Fruit fly (Drosophila melanogaster) whole organism, prepupa: ENCODE results near the gene TwdlL.

Experiments
- CG34406 ChIP-seq: fragments of 200-800 bp; sonication (Bioruptor generic); optimal IDR thresholded peaks from 3 replicates; lab custom pipeline; 2016; ENCODE audit warnings: missing biosample characterization, missing genetic modification characterization
- CG8319 ChIP-seq: fragments of 200-800 bp; sonication (Bioruptor generic); optimal IDR thresholded peaks from 3 replicates; lab custom pipeline; 2016; ENCODE audit warnings: missing biosample characterization, missing genetic modification characterization
- Ets21C ChIP-seq: fragments of 200-800 bp; sonication (Bioruptor generic); optimal IDR thresholded peaks from 3 replicates; lab custom pipeline; 2016; ENCODE audit warnings: missing biosample characterization, missing genetic modification characterization
- Lpt ChIP-seq: fragments of 200-800 bp; sonication (Bioruptor generic); optimal IDR thresholded peaks from 3 replicates; lab custom pipeline; 2016; ENCODE audit warnings: missing biosample characterization, missing genetic modification characterization
- svp ChIP-seq: fragments of 200-800 bp; sonication (Bioruptor generic); peaks from one replicate; lab custom pipeline; 2016; ENCODE audit warnings: missing biosample characterization, missing genetic modification characterization

- TF ChIP-seq Lpt (GFP tag; lab: Kevin White, UChicago) (no peak), svp (GFP tag; lab: Kevin White, UChicago) (no peak), CG8319 (GFP tag; lab: Kevin White, UChicago) (no peak), Ets21C (GFP tag; lab: Kevin White, UChicago) (no peak), CG34406 (GFP tag; lab: Kevin White, UChicago) (no peak)
Observed at dm6 chr3R:26670277-26670676, 44.8 kb upstream of the TwdlL start.
